Fruit fly (Drosophila melanogaster): Measurements from ENCODE around the gene Hipk.

- no peak for TF ChIP-seq CTCF (optimal IDR thresholded peaks at IDR 0.05)
- TF ChIP-seq CG8478 (optimal IDR thresholded peaks at IDR 0.05): no peak
Measured at dm6 chr3L:516544-516943, 26.3 kb upstream of the Hipk start.
